Fruit fly (Drosophila melanogaster) whole organism, adult: ENCODE results near the gene CG3308.

ENCODE experiments used
- CG11617 ChIP-seq: fragments of 200-800 bp; sonication (Bioruptor generic); optimal IDR thresholded peaks from 2 replicates; lab custom pipeline; 2017; ENCODE audit warnings: mild to moderate bottlenecking, missing biosample characterization, missing genetic modification reagents, missing genetic modification characterization
- CG12768 ChIP-seq: fragments of 200-800 bp; sonication (Bioruptor generic); optimal IDR thresholded peaks from 2 replicates; lab custom pipeline; 2017; ENCODE audit warnings: missing biosample characterization, missing genetic modification characterization, mild to moderate bottlenecking, moderate library complexity, missing genetic modification reagents
- CG14711 ChIP-seq: fragments of 200-800 bp; sonication (Bioruptor generic); optimal IDR thresholded peaks from 2 replicates; lab custom pipeline; 2018; ENCODE audit warnings: missing biosample characterization, mild to moderate bottlenecking, missing genetic modification characterization, moderate library complexity
- CG1620 ChIP-seq: fragments of 200-800 bp; sonication (Bioruptor generic); optimal IDR thresholded peaks from 2 replicates; lab custom pipeline; 2016; ENCODE audit warnings: missing biosample characterization, missing genetic modification characterization
- CG33017 ChIP-seq: fragments of 200-800 bp; sonication (Bioruptor generic); optimal IDR thresholded peaks from 2 replicates; lab custom pipeline; 2018; ENCODE audit warnings: missing biosample characterization, mild to moderate bottlenecking, missing genetic modification characterization, moderate library complexity
- CG5204 ChIP-seq: fragments of 200-800 bp; sonication (Bioruptor generic); optimal IDR thresholded peaks from 2 replicates; lab custom pipeline; 2016; ENCODE audit warnings: missing biosample characterization, missing genetic modification characterization
- CG7045 ChIP-seq: fragments of 200-800 bp; sonication (Bioruptor generic); optimal IDR thresholded peaks from 2 replicates; lab custom pipeline; 2017; ENCODE audit warnings: missing biosample characterization, mild to moderate bottlenecking, missing genetic modification characterization
- CG7101 ChIP-seq: fragments of 200-800 bp; sonication (Bioruptor generic); optimal IDR thresholded peaks from 2 replicates; lab custom pipeline; 2018; ENCODE audit warnings: missing biosample characterization, mild to moderate bottlenecking, missing genetic modification characterization, moderate library complexity
- Clk ChIP-seq: fragments of 200-800 bp; sonication (Bioruptor generic); optimal IDR thresholded peaks from 2 replicates; lab custom pipeline; 2017; ENCODE audit warnings: missing biosample characterization, missing genetic modification characterization
- Crg-1 ChIP-seq: fragments of 200-800 bp; sonication (Bioruptor generic); optimal IDR thresholded peaks from 2 replicates; lab custom pipeline; 2016; ENCODE audit warnings: missing biosample characterization, missing genetic modification characterization
- Hr96 ChIP-seq: fragments of 200-800 bp; sonication (Bioruptor generic); optimal IDR thresholded peaks from 2 replicates; lab custom pipeline; 2016; ENCODE audit warnings: missing biosample characterization, missing genetic modification characterization
- Mnt ChIP-seq: fragments of 200-800 bp; sonication (Bioruptor generic); optimal IDR thresholded peaks from 2 replicates; lab custom pipeline; 2016; ENCODE audit warnings: missing biosample characterization, mild to moderate bottlenecking, missing genetic modification characterization
- bab1 ChIP-seq: fragments of 200-800 bp; sonication (Bioruptor generic); optimal IDR thresholded peaks from 3 replicates; lab custom pipeline; 2019; ENCODE audit warnings: missing biosample characterization, mild to moderate bottlenecking, missing genetic modification characterization, moderate library complexity
- cic ChIP-seq: fragments of 200-800 bp; sonication (Bioruptor generic); optimal IDR thresholded peaks from 2 replicates; lab custom pipeline; 2017; ENCODE audit warnings: missing biosample characterization, mild to moderate bottlenecking, missing genetic modification characterization, moderate library complexity
- cnc ChIP-seq, 2 experiments: fragments of >200 bp; optimal IDR thresholded peaks; 2 replicates each; lab custom pipeline; 2017
- kay ChIP-seq: fragments of 200-800 bp; sonication (Bioruptor generic); peaks from one replicate; lab custom pipeline; 2016; ENCODE audit warnings: missing biosample characterization, missing genetic modification characterization, borderline replicate concordance
- ovo ChIP-seq: fragments of 200-800 bp; sonication (Bioruptor generic); optimal IDR thresholded peaks from 2 replicates; lab custom pipeline; 2016; ENCODE audit warnings: missing biosample characterization, missing genetic modification characterization
- pad ChIP-seq: fragments of 200-800 bp; sonication (Bioruptor generic); optimal IDR thresholded peaks from 3 replicates; lab custom pipeline; 2017; ENCODE audit warnings: missing biosample characterization, missing genetic modification characterization, mild to moderate bottlenecking, moderate library complexity, missing genetic modification reagents
- tj ChIP-seq: fragments of 200-800 bp; sonication (Bioruptor generic); optimal IDR thresholded peaks from 3 replicates; lab custom pipeline; 2017; ENCODE audit warnings: missing biosample characterization, mild to moderate bottlenecking, missing genetic modification characterization, moderate library complexity
- toe ChIP-seq: fragments of 200-800 bp; sonication (Bioruptor generic); optimal IDR thresholded peaks from 2 replicates; lab custom pipeline; 2016; ENCODE audit warnings: missing biosample characterization, missing genetic modification characterization

CG3308 gene

DNA sequence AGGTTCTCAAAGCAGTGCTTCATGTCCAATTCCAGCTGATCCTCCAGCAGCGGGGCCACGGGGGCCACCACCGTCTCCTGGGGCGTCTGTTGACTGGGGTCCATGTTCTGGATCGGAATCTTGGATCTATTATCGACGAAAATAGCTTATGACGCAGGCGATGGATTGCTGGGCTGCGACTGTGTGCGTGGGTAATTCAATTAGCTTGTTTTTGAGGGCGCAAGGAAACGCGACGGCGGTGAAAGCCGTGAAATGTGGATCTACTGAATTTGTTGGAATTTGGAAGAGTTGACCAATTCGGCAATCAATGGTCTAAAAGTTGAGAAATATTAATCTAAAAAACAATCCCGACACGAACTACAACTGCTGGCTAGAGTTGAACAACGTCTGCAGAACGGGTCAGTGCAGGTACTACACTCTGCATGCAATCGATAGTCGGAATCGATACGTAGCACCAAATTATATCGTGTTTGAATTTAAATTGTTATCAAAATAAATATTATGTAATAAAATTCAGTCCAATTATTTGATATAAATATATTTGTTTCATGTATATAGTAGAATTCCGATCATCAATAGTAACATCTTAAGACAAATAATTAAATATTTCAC, at the start of gene CG3308:
Gene CG3308, minus strand, starts transcription at position 391 of the 612 bp plus-strand sequence.
- peak; percentile 79 for TF ChIP-seq kay (GFP tag; lab: Kevin White, UChicago)
- TF ChIP-seq Hr96 (GFP tag; lab: Kevin White, UChicago): peak; percentile 54
- no peak for TF ChIP-seq CG5204 (GFP tag; lab: Kevin White, UChicago)
- peak; percentile 51 for TF ChIP-seq CG14711 (tag; lab: Kevin White, UChicago)
- peak; percentile 72 for TF ChIP-seq Crg-1 (GFP tag; lab: Kevin White, UChicago)
- TF ChIP-seq CG11617 (GFP tag; lab: Kevin White, UChicago): peak; percentile 56
- peak; percentile 40 for TF ChIP-seq toe (GFP tag; lab: Kevin White, UChicago)
- TF ChIP-seq Clk (GFP tag; lab: Kevin White, UChicago): peak; percentile 12
- peak; percentile 48 for TF ChIP-seq CG7045 (GFP tag; lab: Kevin White, UChicago)
- peak; percentile 66 for TF ChIP-seq CG1620 (GFP tag; lab: Kevin White, UChicago)
- TF ChIP-seq tj (GFP tag; lab: Kevin White, UChicago): no peak
- TF ChIP-seq cic: peak; percentile 64
- TF ChIP-seq CG12768: peak; percentile 51
- peak; percentile 52 for TF ChIP-seq CG33017
- TF ChIP-seq CG7101 (tag; lab: Kevin White, UChicago): peak; percentile 69
- no peak for TF ChIP-seq cnc (optimal IDR thresholded peaks at IDR 0.05; lab: Kevin White, UChicago)
- peak; percentile 60 for TF ChIP-seq pad (GFP tag; lab: Kevin White, UChicago)
- TF ChIP-seq Mnt (GFP tag; lab: Kevin White, UChicago): peak; percentile 65
- TF ChIP-seq ovo (GFP tag; lab: Kevin White, UChicago): no peak
- TF ChIP-seq bab1 (GFP tag; lab: Kevin White, UChicago): peak; percentile 57

DNA sequence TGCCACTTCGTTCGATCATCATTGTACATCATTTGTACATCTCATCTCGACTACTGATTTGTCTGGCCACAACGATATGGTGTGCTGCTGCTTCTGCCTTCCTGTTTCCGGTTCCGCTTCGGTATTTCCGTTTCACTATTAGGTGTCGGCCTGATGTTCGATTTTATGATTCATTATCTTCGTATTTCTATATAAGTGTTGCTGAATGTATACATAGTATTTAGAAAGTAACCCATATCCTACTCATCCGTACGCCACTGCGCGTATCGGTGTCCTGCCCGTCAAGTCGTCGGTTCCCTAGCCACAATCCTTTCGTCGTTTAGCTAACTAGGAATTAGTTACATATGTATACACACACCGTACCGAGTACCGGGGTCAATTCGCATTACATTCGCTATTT, 45.5 kb upstream of the CG3308 start:
- TF ChIP-seq CG5204 (GFP tag; lab: Kevin White, UChicago): no peak
- peak; percentile 11 for TF ChIP-seq bab1 (GFP tag; lab: Kevin White, UChicago)
- TF ChIP-seq pad (GFP tag; lab: Kevin White, UChicago): no peak
- TF ChIP-seq CG1620 (GFP tag; lab: Kevin White, UChicago): no peak
- no peak for TF ChIP-seq CG33017
- TF ChIP-seq kay (GFP tag; lab: Kevin White, UChicago): no peak

DNA sequence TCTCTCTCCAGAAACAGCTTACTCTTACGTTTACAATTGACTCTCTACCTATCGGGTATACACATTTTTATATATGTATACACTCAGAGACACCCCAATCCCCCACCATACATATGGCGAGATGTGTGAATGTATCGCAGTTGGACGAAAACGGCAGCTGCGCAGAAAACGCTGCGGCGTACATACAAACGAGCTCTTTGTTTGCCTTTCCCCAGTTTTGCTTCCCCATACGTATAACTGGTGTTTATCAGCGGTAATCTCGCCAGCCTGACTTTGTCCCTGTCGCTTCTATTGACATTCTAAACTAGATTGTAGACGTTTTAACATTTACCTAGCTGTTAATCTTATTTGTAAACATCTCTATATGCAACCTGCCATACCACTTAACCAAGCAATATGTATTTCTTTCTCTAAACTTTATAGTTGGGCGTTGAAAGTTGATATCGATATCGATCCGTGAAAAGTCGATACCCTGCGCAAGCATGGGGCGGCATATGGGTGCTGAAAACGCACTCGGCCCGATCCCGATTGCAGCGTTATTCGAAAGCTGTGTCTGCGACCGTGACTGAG, 23.9 kb upstream of the CG3308 start:
- peak; percentile 66 for TF ChIP-seq CG12768
- peak; percentile 52 for TF ChIP-seq Mnt (GFP tag; lab: Kevin White, UChicago)
- peak; percentile 88 for TF ChIP-seq ovo (GFP tag; lab: Kevin White, UChicago)
- peak; percentile 47 for TF ChIP-seq CG1620 (GFP tag; lab: Kevin White, UChicago)
- TF ChIP-seq cnc (optimal IDR thresholded peaks at IDR 0.05; lab: Kevin White, UChicago): no peak
- peak; percentile 23 for TF ChIP-seq CG11617 (GFP tag; lab: Kevin White, UChicago)
- peak; percentile 86 for TF ChIP-seq cic
- no peak for TF ChIP-seq tj (GFP tag; lab: Kevin White, UChicago)
- TF ChIP-seq CG7045 (GFP tag; lab: Kevin White, UChicago): peak; percentile 80
- TF ChIP-seq CG7101 (tag; lab: Kevin White, UChicago): peak; percentile 88
- peak; percentile 56 for TF ChIP-seq CG14711 (tag; lab: Kevin White, UChicago)
- TF ChIP-seq Crg-1 (GFP tag; lab: Kevin White, UChicago): peak; percentile 96
- peak; percentile 68 for TF ChIP-seq Hr96 (GFP tag; lab: Kevin White, UChicago)
- peak; percentile 91 for TF ChIP-seq pad (GFP tag; lab: Kevin White, UChicago)
- peak; percentile 82 for TF ChIP-seq CG33017
- TF ChIP-seq CG5204 (GFP tag; lab: Kevin White, UChicago): peak; percentile 45
- peak; percentile 98 for TF ChIP-seq kay (GFP tag; lab: Kevin White, UChicago)
- TF ChIP-seq toe (GFP tag; lab: Kevin White, UChicago): peak; percentile 69
- peak; percentile 43 for TF ChIP-seq Clk (GFP tag; lab: Kevin White, UChicago)
- TF ChIP-seq bab1 (GFP tag; lab: Kevin White, UChicago): no peak

dm6 chr3R:21296728-21297386, 23.2 kb upstream of the CG3308 start:
- TF ChIP-seq CG5204 (GFP tag; lab: Kevin White, UChicago): no peak
- no peak for TF ChIP-seq CG11617 (GFP tag; lab: Kevin White, UChicago)
- TF ChIP-seq Crg-1 (GFP tag; lab: Kevin White, UChicago): no peak
- TF ChIP-seq ovo (GFP tag; lab: Kevin White, UChicago): peak; percentile 27
- TF ChIP-seq CG14711 (tag; lab: Kevin White, UChicago): no peak
- no peak for TF ChIP-seq cnc (optimal IDR thresholded peaks at IDR 0.05; lab: Kevin White, UChicago)
- TF ChIP-seq CG12768: no peak
- no peak for TF ChIP-seq pad (GFP tag; lab: Kevin White, UChicago)
- TF ChIP-seq CG33017: no peak
- no peak for TF ChIP-seq CG7101 (tag; lab: Kevin White, UChicago)
- TF ChIP-seq Hr96 (GFP tag; lab: Kevin White, UChicago): peak; percentile 62
- no peak for TF ChIP-seq toe (GFP tag; lab: Kevin White, UChicago)
- no peak for TF ChIP-seq cic
- no peak for TF ChIP-seq bab1 (GFP tag; lab: Kevin White, UChicago)
- peak; percentile 69 for TF ChIP-seq CG1620 (GFP tag; lab: Kevin White, UChicago)
- no peak for TF ChIP-seq CG7045 (GFP tag; lab: Kevin White, UChicago)
- no peak for TF ChIP-seq Mnt (GFP tag; lab: Kevin White, UChicago)
- TF ChIP-seq tj (GFP tag; lab: Kevin White, UChicago): peak; percentile 22
- peak; percentile 93 for TF ChIP-seq kay (GFP tag; lab: Kevin White, UChicago)
- peak; percentile 61 for TF ChIP-seq Clk (GFP tag; lab: Kevin White, UChicago)
